Worm (Caenorhabditis elegans): Measurements from ENCODE around the gene C49F5.7.

DNA sequence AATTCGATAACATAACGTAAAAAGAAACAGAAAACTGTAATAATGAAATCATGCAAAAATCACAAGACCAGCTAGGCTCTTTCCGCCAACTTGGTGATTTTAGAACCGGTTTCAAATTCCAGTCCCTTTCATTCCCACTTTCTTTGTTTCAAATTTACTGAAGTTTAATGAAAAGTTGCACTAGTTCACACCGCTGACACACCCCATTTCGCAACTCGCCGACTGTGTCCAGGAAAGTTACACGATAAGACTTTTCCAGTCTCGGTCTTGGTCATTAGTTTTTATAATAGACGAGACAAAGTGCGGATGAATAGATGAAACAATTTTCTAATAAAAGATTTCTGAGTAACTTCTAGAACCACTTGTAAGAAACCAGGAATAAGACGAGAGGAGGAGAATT, 9.4 kb downstream of the C49F5.7 start:
- TF ChIP-seq T22C8.4 (GFP tag; IDR thresholded peaks at IDR 0.05) (no peak), med-1 (GFP tag; optimal IDR thresholded peaks at IDR 0.05; ENCODE audit: insufficient read depth) (no peak)
